Worm (Caenorhabditis elegans) whole organism, L4 larva: ENCODE data around the gene jun-1.
A peak's percentile ranks its signal among the peaks of the same experiment; 100 is the strongest.

Experiments used
- fos-1 ChIP-seq: fragments of 150-350 bp; optimal IDR thresholded peaks from 2 replicates; lab custom pipeline; 2014; ENCODE audit warnings: missing biosample characterization, missing genetic modification characterization
- lir-3 ChIP-seq: sonication (generic microtip); optimal IDR thresholded peaks from 2 replicates; lab custom pipeline; 2016; ENCODE audit warnings: mild to moderate bottlenecking, missing genetic modification characterization, missing compliant biosample characterization
- nhr-77 ChIP-seq: fragments of 150-350 bp; optimal IDR thresholded peaks from 2 replicates; lab custom pipeline; 2014; ENCODE audit warnings: missing biosample characterization, missing genetic modification characterization
- pqm-1 ChIP-seq: sonication (generic microtip); optimal IDR thresholded peaks from 2 replicates; lab custom pipeline; 2017; ENCODE audit warnings: missing biosample characterization, missing genetic modification characterization
- vab-7 ChIP-seq: fragments of 200-800 bp; sonication (Bioruptor generic); IDR thresholded peaks from 2 replicates; pipeline ENCODE4 v1.3.6; 2022; ENCODE audit warnings: missing genetic modification reagents, missing genetic modification characterization, missing compliant biosample characterization

DNA sequence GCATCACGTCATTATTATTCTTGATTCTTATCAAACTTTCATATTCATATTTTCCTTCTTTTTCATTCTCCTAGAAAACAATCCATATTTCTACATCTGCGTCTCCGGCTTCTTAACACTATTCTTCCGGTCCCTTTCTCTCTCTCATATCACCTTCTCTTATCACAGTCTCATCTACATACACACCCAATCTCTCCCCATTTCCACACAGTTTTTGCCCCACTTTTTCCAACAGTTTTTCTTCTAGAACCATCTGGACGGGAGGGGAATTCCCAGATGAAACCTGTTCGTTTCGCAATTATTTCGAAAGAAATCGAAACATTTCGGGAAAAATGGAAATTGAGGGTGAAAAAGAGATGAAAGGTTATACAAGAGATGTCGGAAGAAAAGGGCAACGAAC is 15.2 kb downstream of the jun-1 start:
- peak; percentile 82 for TF ChIP-seq pqm-1 (tag; lab: Kevin White, UChicago)
- TF ChIP-seq lir-3, result no peak
- no peak for TF ChIP-seq fos-1
- TF ChIP-seq vab-7 (GFP tag; lab: Robert Waterston, UW), result no peak
- peak; percentile 68 for TF ChIP-seq nhr-77
